Worm (Caenorhabditis elegans) whole organism, L3 larva: ENCODE results near the gene C34F6.7.

Experiments
- aly-2 ChIP-seq: fragments of 150-350 bp; optimal IDR thresholded peaks from 2 replicates; lab custom pipeline; 2014; ENCODE audit warnings: missing biosample characterization, missing genetic modification characterization
- ama-1 ChIP-seq: fragments of 150-350 bp; optimal IDR thresholded peaks from 2 replicates; lab custom pipeline; 2018
- daf-12 ChIP-seq: fragments of 150-350 bp; optimal IDR thresholded peaks from 2 replicates; lab custom pipeline; 2014; ENCODE audit warnings: missing biosample characterization, missing genetic modification reagents, missing genetic modification characterization
- mdl-1 ChIP-seq: fragments of 150-350 bp; optimal IDR thresholded peaks from 2 replicates; lab custom pipeline; 2014; ENCODE audit warnings: missing biosample characterization, missing genetic modification characterization
- nhr-11 ChIP-seq: fragments of 150-350 bp; optimal IDR thresholded peaks from 2 replicates; lab custom pipeline; 2014; ENCODE audit warnings: missing biosample characterization, missing genetic modification characterization
- skn-1 ChIP-seq: fragments of 150-350 bp; optimal IDR thresholded peaks from 2 replicates; lab custom pipeline; 2014; ENCODE audit warnings: missing biosample characterization, missing genetic modification characterization
- ztf-11 ChIP-seq: fragments of 150-350 bp; optimal IDR thresholded peaks from 2 replicates; lab custom pipeline; 2014; ENCODE audit warnings: missing biosample characterization, missing genetic modification characterization

DNA sequence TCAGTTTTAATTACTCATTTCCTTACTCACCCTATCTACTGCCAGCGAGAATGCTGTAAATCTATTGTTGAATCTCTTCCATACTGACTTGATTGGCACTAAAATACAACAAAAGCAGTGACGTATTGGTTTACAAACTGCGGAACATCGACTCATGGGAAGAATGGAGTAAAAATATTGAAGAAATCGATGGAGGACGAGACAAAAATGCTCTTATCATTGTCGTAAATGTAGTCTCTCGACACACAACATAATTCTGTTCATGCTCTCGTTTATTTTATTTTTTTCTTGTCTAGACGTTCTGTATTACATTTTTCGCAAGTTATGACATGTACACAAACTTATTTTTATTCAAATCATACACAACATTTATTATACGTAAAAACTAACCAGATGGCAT, 11.5 kb downstream of the C34F6.7 start, which contains the start of gene C34F6.11:
- TF ChIP-seq ama-1 = no peak
- TF ChIP-seq daf-12 (tag; lab: Kevin White, UChicago) = no peak
- no peak for TF ChIP-seq aly-2 (tag; lab: Kevin White, UChicago)
- TF ChIP-seq nhr-11 (tag; lab: Kevin White, UChicago) = no peak
- no peak for TF ChIP-seq ztf-11
- TF ChIP-seq mdl-1 (tag; lab: Kevin White, UChicago) = no peak
- TF ChIP-seq skn-1 (tag; lab: Kevin White, UChicago) = no peak
